Worm (Caenorhabditis elegans) whole organism, late embryonic: ENCODE results near the gene F49E12.8.

Source experiments
- C38D4.7 ChIP-seq: fragments of 200-800 bp; sonication (Bioruptor generic); optimal IDR thresholded peaks from 2 replicates; lab custom pipeline; 2018; ENCODE audit warnings: mild to moderate bottlenecking, missing genetic modification characterization, moderate library complexity, missing compliant biosample characterization
- F13H6.1 ChIP-seq: sonication (generic microtip); optimal IDR thresholded peaks from 2 replicates; lab custom pipeline; 2016; ENCODE audit warnings: missing genetic modification characterization, missing compliant biosample characterization
- K02D7.2 ChIP-seq: sonication (generic microtip); optimal IDR thresholded peaks from 2 replicates; lab custom pipeline; 2017; ENCODE audit warnings: mild to moderate bottlenecking, missing genetic modification characterization, missing compliant biosample characterization
- ahr-1 ChIP-seq: sonication (generic microtip); optimal IDR thresholded peaks from 2 replicates; lab custom pipeline; 2016; ENCODE audit warnings: missing genetic modification characterization, missing compliant biosample characterization
- ama-1 ChIP-seq: fragments of 150-350 bp; optimal IDR thresholded peaks from 2 replicates; lab custom pipeline; 2014
- ceh-18 ChIP-seq: sonication (generic microtip); optimal IDR thresholded peaks from 2 replicates; lab custom pipeline; 2016; ENCODE audit warnings: missing genetic modification characterization, missing compliant biosample characterization
- ceh-19 ChIP-seq: fragments of 200-800 bp; sonication (Bioruptor generic); optimal IDR thresholded peaks from 2 replicates; lab custom pipeline; 2018; ENCODE audit warnings: mild to moderate bottlenecking, missing genetic modification characterization, missing compliant biosample characterization
- ceh-34 ChIP-seq: sonication (generic microtip); optimal IDR thresholded peaks from 2 replicates; lab custom pipeline; 2016; ENCODE audit warnings: mild to moderate bottlenecking, missing genetic modification characterization, missing compliant biosample characterization
- ceh-6 ChIP-seq: fragments of 200-800 bp; sonication (Bioruptor generic); optimal IDR thresholded peaks from 2 replicates; lab custom pipeline; 2018; ENCODE audit warnings: mild to moderate bottlenecking, missing genetic modification characterization, missing compliant biosample characterization
- ceh-9 ChIP-seq: sonication (generic microtip); optimal IDR thresholded peaks from 2 replicates; lab custom pipeline; 2016; ENCODE audit warnings: mild to moderate bottlenecking, missing genetic modification characterization, inconsistent platforms, missing compliant biosample characterization
- che-1 ChIP-seq: sonication (generic microtip); optimal IDR thresholded peaks from 2 replicates; lab custom pipeline; 2016; ENCODE audit warnings: mild to moderate bottlenecking, missing genetic modification characterization, missing compliant biosample characterization
- dve-1 ChIP-seq: sonication (generic microtip); optimal IDR thresholded peaks from 2 replicates; lab custom pipeline; 2017; ENCODE audit warnings: antibody characterized with exemption, mild to moderate bottlenecking, missing genetic modification characterization, missing compliant biosample characterization
- elt-2 ChIP-seq: sonication (generic microtip); optimal IDR thresholded peaks from 2 replicates; lab custom pipeline; 2016; ENCODE audit warnings: missing genetic modification reagents, missing genetic modification characterization, missing compliant biosample characterization
- ets-4 ChIP-seq: sonication (generic microtip); optimal IDR thresholded peaks from 2 replicates; lab custom pipeline; 2016; ENCODE audit warnings: missing genetic modification characterization, missing compliant biosample characterization
- eyg-1 ChIP-seq: sonication (generic microtip); optimal IDR thresholded peaks from 2 replicates; lab custom pipeline; 2016; ENCODE audit warnings: missing genotype, missing genetic modification characterization, missing compliant biosample characterization
- fkh-10 ChIP-seq: fragments of 150-350 bp; optimal IDR thresholded peaks from 2 replicates; lab custom pipeline; 2014; ENCODE audit warnings: missing biosample characterization, missing genetic modification reagents, missing genetic modification characterization
- hlh-13 ChIP-seq: fragments of 200-800 bp; sonication (Bioruptor generic); optimal IDR thresholded peaks from 2 replicates; lab custom pipeline; 2018; ENCODE audit warnings: mild to moderate bottlenecking, missing genetic modification characterization, missing compliant biosample characterization
- hlh-30 ChIP-seq: sonication (generic microtip); optimal IDR thresholded peaks from 2 replicates; lab custom pipeline; 2017; ENCODE audit warnings: antibody characterized with exemption, missing genetic modification characterization, missing compliant biosample characterization; ENCODE audit not compliant: insufficient read depth
- hlh-6 ChIP-seq: sonication (generic microtip); optimal IDR thresholded peaks from 2 replicates; lab custom pipeline; 2016; ENCODE audit warnings: missing genotype, missing genetic modification characterization, missing compliant biosample characterization
- mec-3 ChIP-seq: sonication (generic microtip); optimal IDR thresholded peaks from 2 replicates; lab custom pipeline; 2016; ENCODE audit warnings: borderline replicate concordance, missing genetic modification characterization, missing compliant biosample characterization
- nhr-232 ChIP-seq: sonication (generic microtip); optimal IDR thresholded peaks from 2 replicates; lab custom pipeline; 2016; ENCODE audit warnings: missing genetic modification characterization, missing compliant biosample characterization
- pag-3 ChIP-seq: sonication (generic microtip); optimal IDR thresholded peaks from 2 replicates; lab custom pipeline; 2016; ENCODE audit warnings: missing compliant biosample characterization, missing genetic modification characterization, borderline replicate concordance
- pax-1 ChIP-seq: fragments of 150-350 bp; optimal IDR thresholded peaks from 2 replicates; lab custom pipeline; 2014; ENCODE audit warnings: missing biosample characterization, missing genetic modification characterization
- pqm-1 ChIP-seq: sonication (generic microtip); optimal IDR thresholded peaks from 2 replicates; lab custom pipeline; 2016; ENCODE audit warnings: missing genetic modification characterization, missing compliant biosample characterization
- ref-2 ChIP-seq: sonication (generic microtip); optimal IDR thresholded peaks from 2 replicates; lab custom pipeline; 2016; ENCODE audit warnings: missing genetic modification characterization, missing compliant biosample characterization
- rnt-1 ChIP-seq: sonication (generic microtip); optimal IDR thresholded peaks from 2 replicates; lab custom pipeline; 2016; ENCODE audit warnings: missing genetic modification characterization, missing compliant biosample characterization
- sdc-2 ChIP-seq: sonication (generic microtip); optimal IDR thresholded peaks from 2 replicates; lab custom pipeline; 2016; ENCODE audit warnings: missing genotype, missing genetic modification characterization, missing compliant biosample characterization
- sox-2 ChIP-seq: fragments of 200-800 bp; sonication (Bioruptor generic); IDR thresholded peaks from 2 replicates; pipeline ENCODE4 v1.3.6; 2022; ENCODE audit warnings: missing genetic modification reagents, missing genetic modification characterization, missing compliant biosample characterization
- sox-4 ChIP-seq: sonication (generic microtip); optimal IDR thresholded peaks from 2 replicates; lab custom pipeline; 2017; ENCODE audit warnings: mild to moderate bottlenecking, missing genetic modification characterization, inconsistent platforms, missing compliant biosample characterization
- tbx-7 ChIP-seq: sonication (generic microtip); optimal IDR thresholded peaks from 2 replicates; lab custom pipeline; 2016; ENCODE audit warnings: missing genotype, missing genetic modification characterization, missing compliant biosample characterization
- unc-3 ChIP-seq, 2 experiments: fragments of 200-800 bp in 1 of 2; sonication (Bioruptor generic) in 1 of 2; sonication (generic microtip) in 1 of 2; conservative IDR thresholded peaks in 1 of 2; optimal IDR thresholded peaks in 1 of 2; 2 replicates each; pipeline versions ENCODE4 v1.3.6 to Lab custom; 2016 to 2022; ENCODE audit warnings: missing compliant biosample characterization in 2 of 2, missing genetic modification characterization in 2 of 2, missing genetic modification reagents in 1 of 2
- unc-55 ChIP-seq: sonication (generic microtip); optimal IDR thresholded peaks from 2 replicates; lab custom pipeline; 2017; ENCODE audit warnings: missing biosample characterization, missing genetic modification reagents, missing genetic modification characterization
- zip-5 ChIP-seq: sonication (generic microtip); optimal IDR thresholded peaks from 2 replicates; lab custom pipeline; 2016; ENCODE audit warnings: missing genetic modification characterization, missing compliant biosample characterization

The F49E12.8 gene

DNA sequence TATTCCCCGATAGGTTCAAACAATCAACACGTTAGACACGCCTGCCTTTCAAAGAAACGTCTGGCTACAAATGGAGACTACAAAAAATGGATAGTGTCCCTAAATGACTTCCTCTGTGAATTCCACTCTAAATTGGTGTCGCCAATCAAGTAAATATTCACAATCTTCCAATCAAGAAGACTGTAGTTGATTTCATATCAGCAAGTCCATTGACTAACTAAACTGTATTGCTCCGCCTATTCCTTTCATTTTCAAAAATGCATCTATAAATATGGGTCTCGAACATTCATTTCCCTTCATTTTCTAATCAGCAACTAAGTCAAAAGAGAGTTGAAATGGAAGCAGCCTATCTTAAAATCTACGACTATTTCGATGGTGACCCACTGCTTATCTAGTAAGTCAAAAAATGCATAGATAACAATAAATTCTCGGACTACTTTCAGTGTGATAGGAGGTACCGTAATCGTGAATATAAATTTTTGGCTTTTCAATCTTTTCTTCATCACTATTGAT is 6.0 kb downstream of the F49E12.8 start, which contains the start of gene drd-1:
drd-1 (plus strand) TSS at position 51 of the 513 bp plus-strand sequence.
- peak; percentile 68 for TF ChIP-seq elt-2
- TF ChIP-seq sox-4 (tag; lab: Kevin White, UChicago), result no peak

DNA sequence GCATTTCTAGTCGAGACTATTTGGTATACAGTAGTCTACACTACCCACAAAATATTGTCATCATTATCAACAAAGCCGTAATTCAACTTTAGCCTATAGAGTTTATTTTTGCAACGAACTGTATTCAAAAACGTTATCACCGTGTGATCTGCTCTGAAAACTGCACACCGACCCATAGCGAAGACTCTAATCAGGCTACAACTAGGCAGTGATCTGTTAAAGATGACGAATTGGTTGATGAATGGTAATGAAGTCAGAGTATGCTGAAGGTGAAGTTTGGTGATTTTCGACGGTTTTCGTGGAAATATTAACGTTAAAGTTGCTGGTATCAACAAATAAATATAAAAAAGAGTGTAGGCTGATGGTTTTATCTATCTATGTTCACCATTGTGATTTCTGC is 7.2 kb downstream of the F49E12.8 start:
- TF ChIP-seq F13H6.1 (tag; lab: Kevin White, UChicago) (no peak), pax-1 (no peak), nhr-232 (tag; lab: Kevin White, UChicago) (no peak), ama-1 (lab: Kevin White, UChicago) (no peak), hlh-13 (no peak), sdc-2 (tag; lab: Kevin White, UChicago) (no peak), K02D7.2 (tag; lab: Kevin White, UChicago) (no peak), ahr-1 (no peak), eyg-1 (tag; lab: Kevin White, UChicago) (no peak), rnt-1 (tag; lab: Kevin White, UChicago) (no peak), dve-1 (no peak), tbx-7 (tag; lab: Kevin White, UChicago) (no peak), ceh-9 (tag; lab: Kevin White, UChicago) (no peak), unc-3 (GFP tag; conservative IDR thresholded peaks at IDR 0.05; lab: Robert Waterston, UW) (no peak), unc-3 (tag; optimal IDR thresholded peaks at IDR 0.05; lab: Kevin White, UChicago) (no peak), che-1 (tag; lab: Kevin White, UChicago) (no peak), hlh-30 (tag; lab: Kevin White, UChicago) (no peak), sox-2 (GFP tag; lab: Robert Waterston, UW) (no peak)

DNA sequence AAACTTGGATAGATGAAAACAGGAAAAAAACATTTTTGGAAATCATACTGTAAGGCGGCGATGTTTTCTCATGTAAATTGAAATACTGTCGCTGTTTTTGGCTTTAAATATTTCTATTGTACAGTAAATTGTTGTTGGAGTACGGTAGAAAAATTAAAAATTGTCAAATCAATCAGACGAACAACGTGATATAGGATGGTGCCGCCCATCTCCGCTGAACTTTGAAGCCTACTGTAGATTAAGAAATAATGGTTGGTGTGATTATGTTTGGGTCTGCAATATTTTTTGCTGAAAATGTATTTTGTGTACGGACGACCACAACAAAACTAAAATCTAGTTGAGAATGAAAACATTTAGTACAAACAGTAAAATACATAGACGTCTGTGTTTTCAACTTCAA is 8.5 kb downstream of the F49E12.8 start:
- TF ChIP-seq hlh-6 (tag; lab: Kevin White, UChicago), result no peak
- TF ChIP-seq K02D7.2 (tag; lab: Kevin White, UChicago), result no peak
- TF ChIP-seq, all 69 proteins: peak for 0

DNA sequence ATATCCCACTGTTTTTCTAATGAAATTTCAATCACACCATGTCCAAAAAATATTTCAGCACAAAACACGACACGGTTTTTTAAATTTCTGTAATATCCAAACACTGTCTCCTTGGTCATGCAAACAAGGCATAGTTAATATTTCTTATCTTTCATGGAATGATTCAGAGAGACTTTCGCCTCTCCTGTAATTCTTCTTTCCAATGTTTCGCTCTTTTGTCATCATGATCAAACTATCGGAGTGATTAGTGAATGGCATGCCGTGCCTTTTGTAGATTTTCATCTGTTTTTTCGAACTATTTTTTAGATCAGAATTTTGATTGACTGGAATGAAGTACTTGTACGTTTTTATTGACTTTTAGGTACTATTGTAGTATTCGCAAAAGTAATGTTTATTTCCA is 9.8 kb downstream of the F49E12.8 start:
- TF ChIP-seq pag-3 (tag; lab: Kevin White, UChicago) (no peak), ref-2 (tag; lab: Kevin White, UChicago) (no peak), che-1 (tag; lab: Kevin White, UChicago) (no peak), C38D4.7 (GFP tag; lab: Kevin White, UChicago) (no peak), zip-5 (tag; lab: Kevin White, UChicago) (no peak), ceh-34 (tag; lab: Kevin White, UChicago) (no peak), unc-55 (GFP tag; lab: Kevin White, UChicago) (no peak), mec-3 (tag; lab: Kevin White, UChicago) (no peak), ceh-19 (GFP tag; lab: Kevin White, UChicago) (no peak), hlh-13 (no peak), ets-4 (tag; lab: Kevin White, UChicago) (no peak), pax-1 (no peak)

DNA sequence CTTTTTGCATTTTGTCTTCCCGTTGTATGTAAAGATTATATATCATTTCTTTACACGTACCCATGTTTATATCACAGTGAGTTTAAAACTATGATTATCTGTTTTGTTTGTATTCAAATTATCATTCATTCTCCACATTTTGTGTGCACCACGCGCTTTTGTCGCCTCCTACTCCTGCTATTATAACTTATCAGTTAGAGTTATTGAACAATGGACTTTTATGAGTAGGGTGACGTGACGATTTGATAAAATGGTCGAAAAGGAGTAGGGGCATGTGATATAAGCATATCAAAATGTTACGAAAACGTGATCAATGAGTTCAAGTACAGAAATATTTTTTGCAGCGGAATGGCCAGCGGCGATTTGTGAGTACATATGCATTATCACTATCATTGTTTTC is 11.2 kb downstream of the F49E12.8 start:
- TF ChIP-seq elt-2 (peak; percentile 91), ceh-18 (no peak), pqm-1 (tag; lab: Kevin White, UChicago) (peak; percentile 72)

DNA sequence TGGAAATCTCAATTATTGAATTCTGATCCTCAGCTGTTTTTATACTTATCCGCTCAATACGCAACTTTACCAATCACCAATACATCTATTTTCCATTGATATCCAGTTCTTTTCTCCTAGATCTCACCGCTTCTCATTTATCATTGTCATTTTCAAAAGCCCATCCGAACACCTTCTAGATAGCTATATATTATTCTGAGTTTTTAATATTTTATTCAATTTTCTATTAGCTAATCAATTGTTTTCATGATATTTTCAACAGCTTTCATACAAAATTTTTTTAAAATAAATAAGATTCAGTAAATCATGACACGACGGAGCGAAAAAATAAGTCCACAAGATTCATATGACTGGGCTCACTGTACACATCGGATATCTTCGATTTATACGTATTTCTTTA is 12.9 kb downstream of the F49E12.8 start, which contains the start of gene F49E12.12:
F49E12.12 (plus strand) TSS at position 301 of the 400 bp plus-strand sequence.
- TF ChIP-seq fkh-10 (GFP tag; lab: Kevin White, UChicago) (no peak), K02D7.2 (tag; lab: Kevin White, UChicago) (no peak), ceh-19 (GFP tag; lab: Kevin White, UChicago) (no peak), ceh-6 (GFP tag; lab: Kevin White, UChicago) (no peak), ceh-9 (tag; lab: Kevin White, UChicago) (no peak), ceh-18 (no peak)
